Worm (Caenorhabditis elegans) whole organism, L1 larva: ENCODE measurements around the gene srbc-39.

Experiments used
- aly-2 ChIP-seq: fragments of 150-350 bp; optimal IDR thresholded peaks from 2 replicates; lab custom pipeline; 2014; ENCODE audit warnings: missing biosample characterization, missing genetic modification characterization
- ceh-88 ChIP-seq: fragments of 200-800 bp; sonication (Bioruptor generic); IDR thresholded peaks from 2 replicates; pipeline ENCODE4 v1.3.6; 2022; ENCODE audit warnings: missing genetic modification characterization, missing compliant biosample characterization
- egl-27 ChIP-seq, 2 experiments: fragments of 150-350 bp in 1 of 2; sonication (generic microtip); optimal IDR thresholded peaks; 3 replicates each; lab custom pipeline; 2017 to 2018; ENCODE audit warnings: missing biosample characterization in 2 of 2, missing genetic modification characterization in 2 of 2, missing genetic modification reagents in 2 of 2
- elt-2 ChIP-seq: sonication (generic microtip); optimal IDR thresholded peaks from 2 replicates; lab custom pipeline; 2016; ENCODE audit warnings: missing genetic modification characterization, mild to moderate bottlenecking, inconsistent platforms, missing compliant biosample characterization, missing genetic modification reagents
- nhr-28 ChIP-seq: fragments of 150-350 bp; optimal IDR thresholded peaks from 2 replicates; lab custom pipeline; 2014; ENCODE audit warnings: missing biosample characterization, missing genetic modification characterization
- nhr-76 ChIP-seq: sonication (generic microtip); optimal IDR thresholded peaks from 2 replicates; lab custom pipeline; 2017; ENCODE audit warnings: missing biosample characterization, missing genetic modification characterization
- nhr-90 ChIP-seq: sonication (generic microtip); optimal IDR thresholded peaks from 2 replicates; lab custom pipeline; 2016; ENCODE audit warnings: mild to moderate bottlenecking, missing genetic modification characterization, missing compliant biosample characterization; ENCODE audit not compliant: poor library complexity
- unc-62 ChIP-seq: fragments of 150-350 bp; optimal IDR thresholded peaks from 2 replicates; lab custom pipeline; 2014; ENCODE audit warnings: missing biosample characterization, missing genetic modification reagents, missing genetic modification characterization
- ztf-11 ChIP-seq, 2 experiments: sonication (generic microtip); optimal IDR thresholded peaks; 2 replicates each; lab custom pipeline; 2016 to 2017; ENCODE audit warnings: missing genetic modification characterization in 2 of 2, missing biosample characterization in 1 of 2, missing compliant biosample characterization in 1 of 2

ce11 chrV:741820-742219, 32.9 kb downstream of the srbc-39 start, which contains the start of gene C05E4.7:
- TF ChIP-seq nhr-28 (no peak), elt-2 (tag; lab: Kevin White, UChicago) (no peak), nhr-90 (no peak), aly-2 (tag; lab: Kevin White, UChicago) (no peak), egl-27 (tag; optimal IDR thresholded peaks at IDR 0.05; lab: Kevin White, UChicago) (no peak), ceh-88 (GFP tag; lab: Robert Waterston, UW) (no peak), unc-62 (no peak), ztf-11 (tag; optimal IDR thresholded peaks at IDR 0.05; lab: Kevin White, UChicago) (no peak), nhr-76 (no peak)
